Worm (Caenorhabditis elegans): ENCODE measurements around the gene nsy-1.

Gene nsy-1

ce11 chrII:5046209-5047200 is 23.9 kb downstream of the nsy-1 start:
- no peak for TF ChIP-seq ama-1 (optimal IDR thresholded peaks at IDR 0.05)
- TF ChIP-seq nhr-77 (tag; optimal IDR thresholded peaks at IDR 0.05), result no peak
- peak in 1 of 2 experiments; percentile 2 for TF ChIP-seq lsy-2 (tag; optimal IDR thresholded peaks at IDR 0.05)
- TF ChIP-seq egl-27 (tag; optimal IDR thresholded peaks at IDR 0.05), result no peak
- no peak for TF ChIP-seq ztf-11 (tag; optimal IDR thresholded peaks at IDR 0.05)
- TF ChIP-seq fos-1 (tag; optimal IDR thresholded peaks at IDR 0.05), result no peak
- peak; percentile 46 for TF ChIP-seq unc-55 (GFP tag; optimal IDR thresholded peaks at IDR 0.05)
- TF ChIP-seq nhr-237 (tag; optimal IDR thresholded peaks at IDR 0.05), result no peak
- no peak for TF ChIP-seq nhr-12 (tag; optimal IDR thresholded peaks at IDR 0.05)
- TF ChIP-seq sma-3 (GFP tag; optimal IDR thresholded peaks at IDR 0.05), result no peak
- peak; percentile 10 for TF ChIP-seq nhr-129 (tag; optimal IDR thresholded peaks at IDR 0.05)
- peak; percentile 7 for TF ChIP-seq C34F6.9 (tag; optimal IDR thresholded peaks at IDR 0.05)
- TF ChIP-seq aly-2 (tag; optimal IDR thresholded peaks at IDR 0.05), result no peak
- TF ChIP-seq Y55F3AM.14 (GFP tag; optimal IDR thresholded peaks at IDR 0.05), result no peak
- TF ChIP-seq gmeb-1 (tag; optimal IDR thresholded peaks at IDR 0.05), result no peak
- TF ChIP-seq sem-4 (tag; optimal IDR thresholded peaks at IDR 0.05), result peak; percentile 6
- no peak for TF ChIP-seq zag-1 (tag; optimal IDR thresholded peaks at IDR 0.05)
- no peak for TF ChIP-seq nhr-25 (tag; optimal IDR thresholded peaks at IDR 0.05)
- no peak for TF ChIP-seq crh-2 (tag; optimal IDR thresholded peaks at IDR 0.05)
- TF ChIP-seq unc-62 (GFP tag; optimal IDR thresholded peaks at IDR 0.05), result no peak
- TF ChIP-seq nhr-23 (tag; optimal IDR thresholded peaks at IDR 0.05), result no peak
- no peak for TF ChIP-seq ZK546.5 (tag; optimal IDR thresholded peaks at IDR 0.05)
- TF ChIP-seq F13H6.1 (tag; optimal IDR thresholded peaks at IDR 0.05), result no peak
- TF ChIP-seq lin-11 (tag; optimal IDR thresholded peaks at IDR 0.05), result no peak

ce11 chrII:5047279-5047678 is 24.7 kb downstream of the nsy-1 start:
- no peak for TF ChIP-seq nhr-11 (tag; optimal IDR thresholded peaks at IDR 0.05)
- TF ChIP-seq nhr-6 (tag; optimal IDR thresholded peaks at IDR 0.05), result no peak
- TF ChIP-seq peb-1 (tag; optimal IDR thresholded peaks at IDR 0.05), result no peak
- TF ChIP-seq unc-55 (GFP tag; optimal IDR thresholded peaks at IDR 0.05), result no peak
- TF ChIP-seq nhr-129 (tag; optimal IDR thresholded peaks at IDR 0.05), result peak; percentile 41
- TF ChIP-seq C34F6.9 (tag; optimal IDR thresholded peaks at IDR 0.05), result peak; percentile 20
- no peak for TF ChIP-seq mab-5 (tag; optimal IDR thresholded peaks at IDR 0.05)
- no peak for TF ChIP-seq gmeb-1 (tag; optimal IDR thresholded peaks at IDR 0.05)
- TF ChIP-seq egl-27 (tag; optimal IDR thresholded peaks at IDR 0.05), result no peak
- TF ChIP-seq crh-2 (tag; optimal IDR thresholded peaks at IDR 0.05), result no peak
- no peak for TF ChIP-seq lin-13 (GFP tag; optimal IDR thresholded peaks at IDR 0.05)
- TF ChIP-seq blmp-1 (tag; optimal IDR thresholded peaks at IDR 0.05; ENCODE audit: insufficient read depth), result peak; percentile 10

- no peak for TF ChIP-seq ceh-16 (tag; optimal IDR thresholded peaks at IDR 0.05)
- TF ChIP-seq ama-1 (optimal IDR thresholded peaks at IDR 0.05), result no peak
- no peak for TF ChIP-seq nhr-23 (tag; optimal IDR thresholded peaks at IDR 0.05)
- TF ChIP-seq skn-1 (tag; optimal IDR thresholded peaks at IDR 0.05), result no peak
- TF ChIP-seq elt-1 (tag; optimal IDR thresholded peaks at IDR 0.05), result no peak
- TF ChIP-seq ZK546.5 (tag; optimal IDR thresholded peaks at IDR 0.05), result no peak
- TF ChIP-seq nhr-129 (tag; optimal IDR thresholded peaks at IDR 0.05), result peak; percentile 54
- no peak for TF ChIP-seq nhr-6 (tag; optimal IDR thresholded peaks at IDR 0.05)
- no peak for TF ChIP-seq gmeb-1 (tag; optimal IDR thresholded peaks at IDR 0.05)
- peak; percentile 13 for TF ChIP-seq C34F6.9 (tag; optimal IDR thresholded peaks at IDR 0.05)
Measured at ce11 chrII:5048185-5048795, 25.7 kb downstream of the nsy-1 start.

- TF ChIP-seq aly-2 (tag; optimal IDR thresholded peaks at IDR 0.05), result no peak
- peak; percentile 2 for TF ChIP-seq C34F6.9 (tag; optimal IDR thresholded peaks at IDR 0.05)
- no peak for TF ChIP-seq lin-11 (tag; optimal IDR thresholded peaks at IDR 0.05)
- TF ChIP-seq skn-1 (tag; optimal IDR thresholded peaks at IDR 0.05), result no peak
- no peak for TF ChIP-seq nhr-237 (tag; optimal IDR thresholded peaks at IDR 0.05)
- TF ChIP-seq ama-1 (optimal IDR thresholded peaks at IDR 0.05), result no peak
- TF ChIP-seq F13H6.1 (tag; optimal IDR thresholded peaks at IDR 0.05), result peak; percentile 11
- TF ChIP-seq lin-13 (GFP tag; optimal IDR thresholded peaks at IDR 0.05), result no peak
- TF ChIP-seq mab-5 (tag; optimal IDR thresholded peaks at IDR 0.05), result peak; percentile 62
- no peak for TF ChIP-seq ztf-11 (tag; optimal IDR thresholded peaks at IDR 0.05)
- no peak for TF ChIP-seq nhr-21 (tag; optimal IDR thresholded peaks at IDR 0.05)
- TF ChIP-seq ztf-1 (GFP tag; conservative IDR thresholded peaks at IDR 0.05), result no peak
- TF ChIP-seq zag-1 (tag; optimal IDR thresholded peaks at IDR 0.05), result no peak
- TF ChIP-seq nhr-77 (tag; optimal IDR thresholded peaks at IDR 0.05), result no peak
- no peak for TF ChIP-seq mdl-1 (tag; optimal IDR thresholded peaks at IDR 0.05)
- TF ChIP-seq crh-2 (tag; optimal IDR thresholded peaks at IDR 0.05), result peak; percentile 64
- TF ChIP-seq egl-27 (tag; optimal IDR thresholded peaks at IDR 0.05), result peak; percentile 28
- TF ChIP-seq Y55F3AM.14 (GFP tag; optimal IDR thresholded peaks at IDR 0.05), result no peak
- peak; percentile 19 for TF ChIP-seq sma-9 (GFP tag; optimal IDR thresholded peaks at IDR 0.05)
- TF ChIP-seq sma-9 (tag; optimal IDR thresholded peaks at IDR 0.05), result no peak
- no peak for TF ChIP-seq mbf-1 (tag; optimal IDR thresholded peaks at IDR 0.05)
- TF ChIP-seq unc-62 (GFP tag; optimal IDR thresholded peaks at IDR 0.05), result no peak
- no peak for TF ChIP-seq lin-39 (tag; optimal IDR thresholded peaks at IDR 0.05)
- peak in 1 of 2 experiments; percentile 29 for TF ChIP-seq lsy-2 (tag; optimal IDR thresholded peaks at IDR 0.05)
- TF ChIP-seq sma-3 (GFP tag; optimal IDR thresholded peaks at IDR 0.05), result peak; percentile 21
- TF ChIP-seq blmp-1 (tag; optimal IDR thresholded peaks at IDR 0.05; ENCODE audit: insufficient read depth), result peak; percentile 22
- no peak for TF ChIP-seq fos-1 (tag; optimal IDR thresholded peaks at IDR 0.05)
- TF ChIP-seq elt-3 (tag; optimal IDR thresholded peaks at IDR 0.05), result no peak
- peak; percentile 84 for TF ChIP-seq nhr-25 (tag; optimal IDR thresholded peaks at IDR 0.05)
Measured at ce11 chrII:5049249-5049648, 26.7 kb downstream of the nsy-1 start.

Data from whole organism, L2 larva.